Worm (Caenorhabditis elegans) whole organism, L3 larva: ENCODE data around the gene R155.3.

ENCODE experiments used
- R02D3.7 ChIP-seq: fragments of 150-350 bp; optimal IDR thresholded peaks from 2 replicates; lab custom pipeline; 2014; ENCODE audit warnings: missing biosample characterization, missing genetic modification characterization
- ZK546.5 ChIP-seq: sonication (generic microtip); optimal IDR thresholded peaks from 2 replicates; lab custom pipeline; 2017; ENCODE audit warnings: missing biosample characterization, missing genetic modification characterization
- aly-2 ChIP-seq: fragments of 150-350 bp; optimal IDR thresholded peaks from 2 replicates; lab custom pipeline; 2014; ENCODE audit warnings: missing biosample characterization, missing genetic modification characterization
- ama-1 ChIP-seq: fragments of 150-350 bp; optimal IDR thresholded peaks from 2 replicates; lab custom pipeline; 2018
- ceh-16 ChIP-seq: sonication (generic microtip); optimal IDR thresholded peaks from 2 replicates; lab custom pipeline; 2017; ENCODE audit warnings: missing biosample characterization, missing genetic modification characterization
- ceh-28 ChIP-seq: fragments of 150-350 bp; optimal IDR thresholded peaks from 2 replicates; lab custom pipeline; 2014; ENCODE audit warnings: missing biosample characterization, missing genetic modification reagents, missing genetic modification characterization
- ceh-82 ChIP-seq: fragments of 150-350 bp; optimal IDR thresholded peaks from 2 replicates; lab custom pipeline; 2014; ENCODE audit warnings: missing biosample characterization, missing genetic modification characterization
- ceh-9 ChIP-seq: sonication (generic microtip); optimal IDR thresholded peaks from 2 replicates; lab custom pipeline; 2018; ENCODE audit warnings: missing biosample characterization, missing genetic modification characterization
- daf-12 ChIP-seq: fragments of 150-350 bp; optimal IDR thresholded peaks from 2 replicates; lab custom pipeline; 2014; ENCODE audit warnings: missing biosample characterization, missing genetic modification reagents, missing genetic modification characterization
- egl-27 ChIP-seq: sonication (generic microtip); optimal IDR thresholded peaks from 4 replicates; lab custom pipeline; 2017; ENCODE audit warnings: missing biosample characterization, missing genetic modification reagents, missing genetic modification characterization
- egl-5 ChIP-seq: fragments of 150-350 bp; optimal IDR thresholded peaks from 2 replicates; lab custom pipeline; 2017; ENCODE audit warnings: missing biosample characterization, missing genetic modification reagents, missing genetic modification characterization, inconsistent platforms
- elt-1 ChIP-seq: fragments of 150-350 bp; optimal IDR thresholded peaks from 2 replicates; lab custom pipeline; 2014; ENCODE audit warnings: missing biosample characterization, missing genetic modification characterization
- elt-2 ChIP-seq: sonication (generic microtip); optimal IDR thresholded peaks from 2 replicates; lab custom pipeline; 2016; ENCODE audit warnings: missing genetic modification reagents, mild to moderate bottlenecking, missing genetic modification characterization, missing compliant biosample characterization
- elt-3 ChIP-seq, 3 experiments: fragments of 150-350 bp in 1 of 3; sonication (generic microtip) in 2 of 3; optimal IDR thresholded peaks; 2 replicates in 2 of 3; 4 replicates in 1 of 3; lab custom pipeline; 2014 to 2017; ENCODE audit warnings: missing biosample characterization in 3 of 3, missing genetic modification characterization in 3 of 3
- eor-1 ChIP-seq, 2 experiments: fragments of 150-350 bp; optimal IDR thresholded peaks; 2 replicates each; lab custom pipeline; 2014 to 2018; ENCODE audit warnings: missing biosample characterization in 2 of 2, missing genetic modification characterization in 2 of 2
- fkh-10 ChIP-seq: sonication (generic microtip); optimal IDR thresholded peaks from 2 replicates; lab custom pipeline; 2017; ENCODE audit warnings: missing biosample characterization, missing genetic modification reagents, missing genetic modification characterization
- fkh-2 ChIP-seq: fragments of 150-350 bp; optimal IDR thresholded peaks from 2 replicates; lab custom pipeline; 2014; ENCODE audit warnings: missing biosample characterization, missing genetic modification reagents, missing genetic modification characterization
- fos-1 ChIP-seq: fragments of 150-350 bp; optimal IDR thresholded peaks from 2 replicates; lab custom pipeline; 2014; ENCODE audit warnings: missing biosample characterization, missing genetic modification characterization
- hmg-11 ChIP-seq: sonication (generic microtip); optimal IDR thresholded peaks from 2 replicates; lab custom pipeline; 2016; ENCODE audit warnings: missing genetic modification characterization, missing compliant biosample characterization
- jun-1 ChIP-seq: fragments of 150-350 bp; optimal IDR thresholded peaks from 2 replicates; lab custom pipeline; 2014; ENCODE audit warnings: missing biosample characterization, missing genetic modification reagents, missing genetic modification characterization
- lin-15B ChIP-seq: fragments of 150-350 bp; optimal IDR thresholded peaks from 2 replicates; lab custom pipeline; 2014; ENCODE audit warnings: missing biosample characterization, missing genetic modification characterization
- lin-39 ChIP-seq: fragments of 150-350 bp; optimal IDR thresholded peaks from 2 replicates; lab custom pipeline; 2018; ENCODE audit warnings: missing biosample characterization, missing genetic modification reagents, missing genetic modification characterization
- lsy-12 ChIP-seq: sonication (generic microtip); optimal IDR thresholded peaks from 2 replicates; lab custom pipeline; 2016; ENCODE audit warnings: mild to moderate bottlenecking, missing genetic modification characterization, missing compliant biosample characterization
- mdl-1 ChIP-seq: fragments of 150-350 bp; optimal IDR thresholded peaks from 2 replicates; lab custom pipeline; 2014; ENCODE audit warnings: missing biosample characterization, missing genetic modification characterization
- mml-1 ChIP-seq: fragments of 150-350 bp; sonication (generic microtip); optimal IDR thresholded peaks from 3 replicates; lab custom pipeline; 2014; ENCODE audit warnings: missing biosample characterization, missing genetic modification characterization
- nfya-1 ChIP-seq: sonication (generic microtip); optimal IDR thresholded peaks from 2 replicates; lab custom pipeline; 2017; ENCODE audit warnings: missing genetic modification characterization, mild to moderate bottlenecking, missing compliant biosample characterization, antibody characterized with exemption, moderate library complexity; ENCODE audit not compliant: insufficient read depth
- nhr-11 ChIP-seq: fragments of 150-350 bp; optimal IDR thresholded peaks from 2 replicates; lab custom pipeline; 2014; ENCODE audit warnings: missing biosample characterization, missing genetic modification characterization
- nhr-12 ChIP-seq: fragments of 150-350 bp; optimal IDR thresholded peaks from 2 replicates; lab custom pipeline; 2014; ENCODE audit warnings: missing biosample characterization, missing genetic modification characterization
- nhr-23 ChIP-seq: fragments of 150-350 bp; optimal IDR thresholded peaks from 2 replicates; lab custom pipeline; 2014; ENCODE audit warnings: missing biosample characterization, missing genetic modification reagents, missing genetic modification characterization
- nhr-237 ChIP-seq: fragments of 150-350 bp; optimal IDR thresholded peaks from 2 replicates; lab custom pipeline; 2014; ENCODE audit warnings: missing biosample characterization, missing genetic modification characterization
- nhr-25 ChIP-seq: sonication (generic microtip); optimal IDR thresholded peaks from 2 replicates; lab custom pipeline; 2017; ENCODE audit warnings: missing biosample characterization, missing genetic modification characterization
- nhr-28 ChIP-seq: fragments of 150-350 bp; optimal IDR thresholded peaks from 2 replicates; lab custom pipeline; 2014; ENCODE audit warnings: missing biosample characterization, missing genetic modification characterization
- nhr-43 ChIP-seq: sonication (generic microtip); optimal IDR thresholded peaks from 2 replicates; lab custom pipeline; 2016; ENCODE audit warnings: mild to moderate bottlenecking, missing genetic modification characterization, missing compliant biosample characterization; ENCODE audit not compliant: poor library complexity, severe bottlenecking
- nhr-67 ChIP-seq: fragments of 150-350 bp; optimal IDR thresholded peaks from 2 replicates; lab custom pipeline; 2014; ENCODE audit warnings: missing biosample characterization, missing genetic modification characterization
- nhr-76 ChIP-seq: fragments of 150-350 bp; sonication (generic microtip); optimal IDR thresholded peaks from 5 replicates; lab custom pipeline; 2014; ENCODE audit warnings: missing biosample characterization, missing genetic modification characterization
- nhr-77 ChIP-seq: fragments of 150-350 bp; optimal IDR thresholded peaks from 2 replicates; lab custom pipeline; 2014; ENCODE audit warnings: missing biosample characterization, missing genetic modification characterization
- pha-4 ChIP-seq: fragments of 150-350 bp; optimal IDR thresholded peaks from 2 replicates; lab custom pipeline; 2014; ENCODE audit warnings: missing biosample characterization, missing genetic modification reagents, missing genetic modification characterization
- pqm-1 ChIP-seq: fragments of 150-350 bp; optimal IDR thresholded peaks from 2 replicates; lab custom pipeline; 2017; ENCODE audit warnings: missing biosample characterization, missing genetic modification characterization, inconsistent platforms
- sea-2 ChIP-seq: fragments of 150-350 bp; sonication (generic microtip); optimal IDR thresholded peaks from 4 replicates; lab custom pipeline; 2014; ENCODE audit warnings: missing biosample characterization, missing genetic modification reagents, missing genetic modification characterization
- skn-1 ChIP-seq: fragments of 150-350 bp; optimal IDR thresholded peaks from 2 replicates; lab custom pipeline; 2014; ENCODE audit warnings: missing biosample characterization, missing genetic modification characterization
- snpc-4 ChIP-seq: fragments of 150-350 bp; optimal IDR thresholded peaks from 2 replicates; lab custom pipeline; 2014; ENCODE audit warnings: missing biosample characterization, missing genetic modification characterization
- tbx-2 ChIP-seq: sonication (generic microtip); optimal IDR thresholded peaks from 2 replicates; lab custom pipeline; 2016; ENCODE audit warnings: mild to moderate bottlenecking, missing genetic modification characterization, missing compliant biosample characterization
- unc-39 ChIP-seq: sonication (generic microtip); optimal IDR thresholded peaks from 4 replicates; lab custom pipeline; 2017; ENCODE audit warnings: missing biosample characterization, missing genetic modification characterization
- unc-62 ChIP-seq: fragments of 150-350 bp; sonication (generic microtip); optimal IDR thresholded peaks from 4 replicates; lab custom pipeline; 2014; ENCODE audit warnings: missing biosample characterization, missing genetic modification reagents, missing genetic modification characterization
- zag-1 ChIP-seq: fragments of 150-350 bp; optimal IDR thresholded peaks from 2 replicates; lab custom pipeline; 2014; ENCODE audit warnings: missing biosample characterization, missing genetic modification characterization
- ztf-11 ChIP-seq: fragments of 150-350 bp; optimal IDR thresholded peaks from 2 replicates; lab custom pipeline; 2014; ENCODE audit warnings: missing biosample characterization, missing genetic modification characterization
- ztf-4 ChIP-seq: fragments of 150-350 bp; optimal IDR thresholded peaks from 2 replicates; lab custom pipeline; 2014; ENCODE audit warnings: missing biosample characterization, missing genetic modification characterization

R155.3 gene

DNA sequence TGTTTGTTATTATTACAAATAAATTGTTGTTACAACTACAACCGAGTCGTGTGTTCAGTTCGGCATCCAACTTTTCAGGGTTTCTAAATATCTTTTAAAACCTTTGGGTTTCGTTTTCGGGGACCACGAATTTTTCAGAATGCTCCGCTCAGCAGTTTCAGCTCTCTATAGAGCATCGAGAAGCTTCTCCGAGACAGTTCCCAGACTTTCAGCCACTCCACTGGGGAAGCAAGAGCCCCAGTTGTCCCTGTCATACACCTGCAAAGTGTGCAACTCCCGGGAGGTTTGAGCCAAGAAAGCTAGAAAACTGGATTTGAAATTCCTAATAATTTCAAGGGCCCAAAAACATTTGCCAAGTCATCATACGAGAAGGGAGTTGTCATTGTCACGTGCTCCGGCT is 25.2 kb downstream of the R155.3 start, which contains the start of gene F53A3.7:
F53A3.7 (plus strand) TSS at position 139 of the 400 bp plus-strand sequence.
- TF ChIP-seq eor-1 (tag; optimal IDR thresholded peaks at IDR 0.05; lab: Kevin White, UChicago) (no peak), ama-1 (lab: Kevin White, UChicago) (peak; percentile 23), nhr-12 (tag; lab: Kevin White, UChicago) (no peak), elt-2 (peak; percentile 7)

DNA sequence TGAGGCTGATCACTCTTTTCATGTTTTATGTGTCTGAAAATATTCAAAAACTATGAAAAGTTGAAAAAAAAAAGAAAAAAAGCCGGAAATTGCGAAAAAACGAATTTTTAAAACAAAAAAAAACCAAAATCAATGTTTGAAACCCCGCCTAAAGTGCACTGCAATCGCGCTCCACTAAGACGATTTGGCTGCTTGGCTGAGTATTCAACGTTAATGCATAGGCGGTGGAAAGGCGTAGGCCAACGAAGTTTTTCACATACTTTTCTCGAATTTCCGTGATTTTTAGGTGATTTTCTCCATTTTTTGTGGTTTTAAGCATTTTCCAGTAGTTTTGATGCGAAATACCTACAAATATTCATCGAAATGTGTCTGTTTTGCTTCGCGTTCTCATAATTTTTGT is 26.3 kb downstream of the R155.3 start, which contains the start of the genes polh-1 and rps-22:
polh-1 (minus strand) TSS at position 34 of the 400 bp plus-strand sequence.
rps-22 (plus strand) TSS at position 300 of the 400 bp plus-strand sequence.
- no peak for TF ChIP-seq mdl-1 (tag; lab: Kevin White, UChicago)
- TF ChIP-seq nhr-76 (tag; lab: Kevin White, UChicago), result peak; percentile 44
- peak; percentile 85 for TF ChIP-seq snpc-4 (tag; lab: Kevin White, UChicago)
- TF ChIP-seq ama-1 (lab: Kevin White, UChicago), result peak; percentile 76
- peak; percentile 63 for TF ChIP-seq ceh-28
- peak; percentile 98 for TF ChIP-seq lin-15B (tag; lab: Kevin White, UChicago)
- peak; percentile 59 for TF ChIP-seq elt-2
- TF ChIP-seq nhr-23 (tag; lab: Kevin White, UChicago), result peak; percentile 96
- TF ChIP-seq ceh-82, result peak; percentile 56
- TF ChIP-seq nhr-11, result peak; percentile 34
- peak; percentile 75 for TF ChIP-seq pqm-1 (tag; lab: Kevin White, UChicago)
- TF ChIP-seq elt-3 (tag; optimal IDR thresholded peaks at IDR 0.05; lab: Kevin White, UChicago), result peak in 1 of 3 experiments; percentile 73
- TF ChIP-seq R02D3.7 (tag; lab: Kevin White, UChicago), result peak; percentile 79
- peak; percentile 66 for TF ChIP-seq egl-5 (tag; lab: Kevin White, UChicago)
- TF ChIP-seq aly-2 (tag; lab: Kevin White, UChicago), result peak; percentile 46
- TF ChIP-seq mml-1 (tag; lab: Kevin White, UChicago), result no peak
- no peak for TF ChIP-seq zag-1 (tag; lab: Kevin White, UChicago)
- peak; percentile 75 for TF ChIP-seq lsy-12 (tag; lab: Kevin White, UChicago)
- TF ChIP-seq pha-4, result peak; percentile 99
- peak; percentile 71 for TF ChIP-seq fkh-10 (GFP tag; lab: Kevin White, UChicago)
- TF ChIP-seq unc-62, result peak; percentile 53
- TF ChIP-seq lin-39 (tag; lab: Kevin White, UChicago), result peak; percentile 92
- TF ChIP-seq hmg-11 (tag; lab: Kevin White, UChicago), result peak; percentile 70
- TF ChIP-seq sea-2, result no peak
- TF ChIP-seq nhr-28 (tag; lab: Kevin White, UChicago), result no peak
- no peak for TF ChIP-seq eor-1 (tag; optimal IDR thresholded peaks at IDR 0.05; lab: Kevin White, UChicago)
- no peak for TF ChIP-seq fkh-2 (tag; lab: Kevin White, UChicago)
- peak; percentile 95 for TF ChIP-seq nhr-25 (tag; lab: Kevin White, UChicago)
- TF ChIP-seq egl-27 (tag; lab: Kevin White, UChicago), result peak; percentile 36
- peak; percentile 87 for TF ChIP-seq skn-1 (tag; lab: Kevin White, UChicago)
- TF ChIP-seq ceh-16 (tag; lab: Kevin White, UChicago), result no peak
- peak; percentile 96 for TF ChIP-seq nfya-1
- TF ChIP-seq ZK546.5 (tag; lab: Kevin White, UChicago), result no peak
- TF ChIP-seq nhr-67, result no peak
- TF ChIP-seq nhr-77 (tag; lab: Kevin White, UChicago), result peak; percentile 25
- TF ChIP-seq tbx-2, result peak; percentile 13
- TF ChIP-seq ztf-11 (tag; lab: Kevin White, UChicago), result no peak
- no peak for TF ChIP-seq nhr-12 (tag; lab: Kevin White, UChicago)
- no peak for TF ChIP-seq fos-1 (tag; lab: Kevin White, UChicago)
- TF ChIP-seq nhr-43 (tag; lab: Kevin White, UChicago), result peak; percentile 80
- no peak for TF ChIP-seq ceh-9 (tag; lab: Kevin White, UChicago)
- TF ChIP-seq daf-12 (tag; lab: Kevin White, UChicago), result no peak
- TF ChIP-seq ztf-4 (tag; lab: Kevin White, UChicago), result no peak
- TF ChIP-seq jun-1 (tag; lab: Kevin White, UChicago), result peak; percentile 28
- TF ChIP-seq nhr-237 (tag; lab: Kevin White, UChicago), result no peak
- TF ChIP-seq unc-39 (tag; lab: Kevin White, UChicago), result no peak
- TF ChIP-seq elt-1 (tag; lab: Kevin White, UChicago), result no peak
